Fruit fly (Drosophila melanogaster): ENCODE data around the gene CG5897.

DNA sequence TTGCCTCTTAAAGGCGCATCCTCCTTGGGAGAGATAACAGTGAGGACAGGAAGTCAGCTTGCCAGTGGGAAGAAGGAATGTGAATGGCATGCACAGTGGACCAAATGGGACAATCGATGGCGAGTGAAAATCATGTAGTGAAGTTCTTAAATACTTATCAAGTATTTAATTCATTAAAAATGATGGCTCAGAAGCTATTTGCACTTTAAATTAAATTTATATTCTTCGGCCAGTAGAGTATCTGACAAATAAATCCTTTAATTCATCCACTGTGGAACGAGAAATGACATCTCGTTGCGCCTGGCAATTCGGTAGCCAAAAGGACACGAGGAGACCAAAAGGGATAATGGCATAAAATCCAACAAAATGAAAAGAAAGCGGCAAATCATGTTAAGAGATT, 19.5 kb downstream of the CG5897 start:
- TF ChIP-seq Hr78 (GFP tag; optimal IDR thresholded peaks at IDR 0.05) (no peak), Mio (GFP tag; optimal IDR thresholded peaks at IDR 0.05) (no peak), psq (GFP tag; optimal IDR thresholded peaks at IDR 0.05) (no peak), dsf (GFP tag; optimal IDR thresholded peaks at IDR 0.05; ENCODE audit: borderline replicate concordance) (no peak), Sp1 (GFP tag; optimal IDR thresholded peaks at IDR 0.05) (no peak), Hr83 (GFP tag; optimal IDR thresholded peaks at IDR 0.05; ENCODE audit: poor library complexity, severe bottlenecking) (no peak), Rel (GFP tag; optimal IDR thresholded peaks at IDR 0.05) (no peak), Rel (tag; optimal IDR thresholded peaks at IDR 0.05) (no peak), Jra (GFP tag; optimal IDR thresholded peaks at IDR 0.05) (no peak), sage (GFP tag; optimal IDR thresholded peaks at IDR 0.05) (no peak), Myc (optimal IDR thresholded peaks at IDR 0.05) (no peak), tai (GFP tag; optimal IDR thresholded peaks at IDR 0.05) (no peak), Dif (GFP tag; optimal IDR thresholded peaks at IDR 0.05; ENCODE audit: partially characterized antibody) (no peak)
